Fruit fly (Drosophila melanogaster) whole organism, embryonic: ENCODE data around the gene CG31068.

Source experiments
- Bgb ChIP-seq: fragments of 200-800 bp; sonication (Bioruptor generic); IDR thresholded peaks from 2 replicates; pipeline ENCODE4 v1.3.6; 2022; ENCODE audit warnings: missing biosample characterization, missing genetic modification characterization; ENCODE audit not compliant: partially characterized antibody
- CG12299 ChIP-seq: fragments of 200-800 bp; sonication (Bioruptor generic); optimal IDR thresholded peaks from 2 replicates; lab custom pipeline; 2018; ENCODE audit warnings: missing biosample characterization, mild to moderate bottlenecking, missing genetic modification characterization
- CG1233 ChIP-seq: fragments of 200-800 bp; sonication (Bioruptor generic); optimal IDR thresholded peaks from 4 replicates; lab custom pipeline; 2018; ENCODE audit warnings: missing biosample characterization, mild to moderate bottlenecking, missing genetic modification characterization
- CG12391 ChIP-seq: fragments of 200-800 bp; sonication (Bioruptor generic); optimal IDR thresholded peaks from 3 replicates; lab custom pipeline; 2018; ENCODE audit warnings: missing biosample characterization, mild to moderate bottlenecking, missing genetic modification characterization, moderate library complexity
- CG12744 ChIP-seq: fragments of 200-800 bp; sonication (Bioruptor generic); optimal IDR thresholded peaks from 2 replicates; lab custom pipeline; 2016; ENCODE audit warnings: missing biosample characterization, missing genetic modification characterization
- CG32532 ChIP-seq: fragments of 200-800 bp; sonication (Bioruptor generic); IDR thresholded peaks from 2 replicates; pipeline ENCODE4 v1.3.6; 2022; ENCODE audit warnings: missing biosample characterization, missing genetic modification characterization
- CG32767 ChIP-seq: fragments of 200-800 bp; sonication (Bioruptor generic); IDR thresholded peaks from 2 replicates; pipeline ENCODE4 v1.3.6; 2022; ENCODE audit warnings: missing biosample characterization, missing genetic modification characterization
- CG3407 ChIP-seq: fragments of 200-800 bp; sonication (Bioruptor generic); optimal IDR thresholded peaks from 2 replicates; lab custom pipeline; 2018; ENCODE audit warnings: missing biosample characterization, mild to moderate bottlenecking, missing genetic modification characterization
- CG4707 ChIP-seq: fragments of 200-800 bp; sonication (Bioruptor generic); optimal IDR thresholded peaks from 2 replicates; lab custom pipeline; 2018; ENCODE audit warnings: missing biosample characterization, mild to moderate bottlenecking, missing genetic modification characterization, moderate library complexity
- CG4820 ChIP-seq: fragments of 200-800 bp; sonication (Bioruptor generic); optimal IDR thresholded peaks from 3 replicates; lab custom pipeline; 2016; ENCODE audit warnings: missing biosample characterization, missing genetic modification characterization
- CG5245 ChIP-seq: fragments of 200-800 bp; sonication (Bioruptor generic); optimal IDR thresholded peaks from 3 replicates; lab custom pipeline; 2016; ENCODE audit warnings: missing biosample characterization, missing genetic modification characterization
- CG8281 ChIP-seq: fragments of 200-800 bp; sonication (Bioruptor generic); optimal IDR thresholded peaks from 2 replicates; lab custom pipeline; 2018; ENCODE audit warnings: missing biosample characterization, mild to moderate bottlenecking, missing genetic modification characterization, moderate library complexity
- CG8359 ChIP-seq: fragments of 200-800 bp; sonication (Bioruptor generic); optimal IDR thresholded peaks from 2 replicates; lab custom pipeline; 2017; ENCODE audit warnings: missing biosample characterization, mild to moderate bottlenecking, missing genetic modification characterization, borderline replicate concordance
- CG9727 ChIP-seq: fragments of 200-800 bp; sonication (Bioruptor generic); optimal IDR thresholded peaks from 3 replicates; lab custom pipeline; 2017; ENCODE audit warnings: missing biosample characterization, mild to moderate bottlenecking, missing genetic modification characterization
- Camta ChIP-seq: fragments of 200-800 bp; sonication (Bioruptor generic); optimal IDR thresholded peaks from 2 replicates; lab custom pipeline; 2016; ENCODE audit warnings: missing biosample characterization, missing genetic modification characterization
- Doc3 ChIP-seq: fragments of 200-800 bp; sonication (Bioruptor generic); IDR thresholded peaks from 3 replicates; pipeline ENCODE4 v1.3.6; 2022; ENCODE audit warnings: missing biosample characterization, missing genetic modification characterization; ENCODE audit not compliant: partially characterized antibody
- Fer3 ChIP-seq: fragments of 200-800 bp; sonication (Bioruptor generic); optimal IDR thresholded peaks from 2 replicates; lab custom pipeline; 2018; ENCODE audit warnings: missing biosample characterization, mild to moderate bottlenecking, missing genetic modification characterization, moderate library complexity
- Gsc ChIP-seq: fragments of 200-800 bp; sonication (Bioruptor generic); IDR thresholded peaks from 2 replicates; pipeline ENCODE4 v1.3.6; 2022; ENCODE audit warnings: missing biosample characterization, missing genetic modification characterization
- HHEX ChIP-seq: fragments of 200-800 bp; sonication (Bioruptor generic); optimal IDR thresholded peaks from 3 replicates; lab custom pipeline; 2017; ENCODE audit warnings: missing biosample characterization, mild to moderate bottlenecking, missing genetic modification characterization, missing genetic modification reagents
- Hr51 ChIP-seq, 2 experiments: fragments of 200-800 bp; sonication (Bioruptor generic); optimal IDR thresholded peaks; 2 replicates in 1 of 2; 3 replicates in 1 of 2; lab custom pipeline; 2016 to 2018; ENCODE audit warnings: missing biosample characterization in 2 of 2, missing genetic modification characterization in 2 of 2, mild to moderate bottlenecking in 1 of 2, moderate library complexity in 1 of 2
- MBD-R2 ChIP-seq: fragments of 200-800 bp; sonication (Bioruptor generic); IDR thresholded peaks from 2 replicates; pipeline ENCODE4 v1.3.6; 2022; ENCODE audit warnings: missing biosample characterization, missing genetic modification characterization
- Meics ChIP-seq: fragments of 200-800 bp; sonication (Bioruptor generic); optimal IDR thresholded peaks from 2 replicates; lab custom pipeline; 2017; ENCODE audit warnings: missing biosample characterization, mild to moderate bottlenecking, missing genetic modification characterization
- NC2β ChIP-seq: fragments of 200-800 bp; sonication (Bioruptor generic); optimal IDR thresholded peaks from 2 replicates; lab custom pipeline; 2016; ENCODE audit warnings: missing biosample characterization, missing genetic modification characterization
- NK7.1 ChIP-seq: fragments of 200-800 bp; sonication (Bioruptor generic); optimal IDR thresholded peaks from 3 replicates; lab custom pipeline; 2016; ENCODE audit warnings: missing biosample characterization, missing genetic modification characterization
- Rx ChIP-seq: fragments of 200-800 bp; sonication (Bioruptor generic); IDR thresholded peaks from 2 replicates; pipeline ENCODE4 v1.3.6; 2022; ENCODE audit warnings: missing biosample characterization, missing genetic modification characterization
- Sox100B ChIP-seq: fragments of 200-800 bp; sonication (Bioruptor generic); optimal IDR thresholded peaks from 3 replicates; lab custom pipeline; 2018; ENCODE audit warnings: missing biosample characterization, mild to moderate bottlenecking, missing genetic modification characterization
- Spps ChIP-seq: fragments of 200-800 bp; sonication (Bioruptor generic); optimal IDR thresholded peaks from 2 replicates; lab custom pipeline; 2018; ENCODE audit warnings: missing biosample characterization, mild to moderate bottlenecking, missing genetic modification characterization
- Ssrp ChIP-seq: fragments of 200-800 bp; sonication (Bioruptor generic); optimal IDR thresholded peaks from 2 replicates; lab custom pipeline; 2018; ENCODE audit warnings: missing biosample characterization, mild to moderate bottlenecking, missing genetic modification characterization, moderate library complexity
- Usf ChIP-seq: fragments of 200-800 bp; sonication (Bioruptor generic); optimal IDR thresholded peaks from 2 replicates; lab custom pipeline; 2017; ENCODE audit warnings: missing genotype, missing biosample characterization, missing genetic modification characterization
- br ChIP-seq: fragments of >200 bp; optimal IDR thresholded peaks from 2 replicates; lab custom pipeline; 2017
- cwo ChIP-seq: fragments of 200-800 bp; sonication (Bioruptor generic); optimal IDR thresholded peaks from 3 replicates; lab custom pipeline; 2017; ENCODE audit warnings: missing biosample characterization, missing genetic modification characterization, mild to moderate bottlenecking, moderate library complexity, missing genetic modification reagents
- dpn ChIP-seq, 2 experiments: fragments of 200-800 bp; sonication (Bioruptor generic); optimal IDR thresholded peaks; 3 replicates each; lab custom pipeline; 2016; ENCODE audit warnings: missing biosample characterization in 2 of 2, missing genetic modification characterization in 2 of 2
- dysf ChIP-seq: fragments of 200-800 bp; sonication (Bioruptor generic); IDR thresholded peaks from 3 replicates; pipeline ENCODE4 v1.3.6; 2022; ENCODE audit warnings: missing biosample characterization, missing genetic modification characterization
- gcm2 ChIP-seq: fragments of 200-800 bp; sonication (Bioruptor generic); optimal IDR thresholded peaks from 2 replicates; lab custom pipeline; 2016; ENCODE audit warnings: missing biosample characterization, missing genetic modification characterization
- hth ChIP-seq: fragments of >200 bp; optimal IDR thresholded peaks from 2 replicates; lab custom pipeline; 2017; ENCODE audit warnings: inconsistent platforms
- klu ChIP-seq: fragments of 200-800 bp; sonication (Bioruptor generic); IDR thresholded peaks from 2 replicates; pipeline ENCODE4 v1.3.6; 2022; ENCODE audit warnings: missing biosample characterization, missing genetic modification characterization
- lola ChIP-seq, 3 experiments: fragments of >200 bp in 2 of 3; fragments of 200-800 bp in 1 of 3; sonication (Bioruptor generic) in 1 of 3; optimal IDR thresholded peaks; 2 replicates each; lab custom pipeline; 2017 to 2019; ENCODE audit warnings: missing biosample characterization in 3 of 3, missing genetic modification characterization in 3 of 3, mild to moderate bottlenecking in 1 of 3, moderate library complexity in 1 of 3
- mirr ChIP-seq: fragments of 200-800 bp; sonication (Bioruptor generic); optimal IDR thresholded peaks from 3 replicates; lab custom pipeline; 2018; ENCODE audit warnings: missing biosample characterization, mild to moderate bottlenecking, missing genetic modification characterization
- nerfin-2 ChIP-seq: fragments of 200-800 bp; sonication (Bioruptor generic); IDR thresholded peaks from 2 replicates; pipeline ENCODE4 v1.3.6; 2022; ENCODE audit warnings: missing biosample characterization, missing genetic modification characterization; ENCODE audit not compliant: partially characterized antibody
- nom ChIP-seq: fragments of 200-800 bp; sonication (Bioruptor generic); optimal IDR thresholded peaks from 2 replicates; lab custom pipeline; 2017; ENCODE audit warnings: missing biosample characterization, missing genetic modification characterization, mild to moderate bottlenecking, moderate library complexity, missing genetic modification reagents
- odd ChIP-seq: fragments of 200-800 bp; sonication (Bioruptor generic); optimal IDR thresholded peaks from 2 replicates; lab custom pipeline; 2017; ENCODE audit warnings: missing biosample characterization, mild to moderate bottlenecking, missing genetic modification characterization
- pan ChIP-seq, 4 experiments: fragments of >200 bp in 3 of 4; fragments of 200-800 bp in 1 of 4; sonication (Bioruptor generic) in 1 of 4; optimal IDR thresholded peaks in 3 of 4; IDR thresholded peaks in 1 of 4; 2 replicates each; pipeline versions ENCODE4 v1.3.6 to Lab custom; 2017 to 2022; ENCODE audit warnings: missing biosample characterization in 2 of 4, missing genetic modification characterization in 2 of 4, mixed read lengths in 1 of 4
- pnt ChIP-seq: fragments of 200-800 bp; sonication (Bioruptor generic); optimal IDR thresholded peaks from 3 replicates; lab custom pipeline; 2016; ENCODE audit warnings: missing biosample characterization, missing genetic modification characterization
- row ChIP-seq: fragments of 200-800 bp; sonication (Bioruptor generic); IDR thresholded peaks from 3 replicates; pipeline ENCODE4 v1.3.6; 2022; ENCODE audit warnings: missing biosample characterization, missing genetic modification characterization
- schlank ChIP-seq: fragments of 200-800 bp; sonication (Bioruptor generic); optimal IDR thresholded peaks from 2 replicates; lab custom pipeline; 2018; ENCODE audit warnings: missing biosample characterization, mild to moderate bottlenecking, missing genetic modification characterization
- sob ChIP-seq: fragments of 200-800 bp; sonication (Bioruptor generic); IDR thresholded peaks from 2 replicates; pipeline ENCODE4 v1.3.6; 2022; ENCODE audit warnings: missing biosample characterization, missing genetic modification characterization
- tgo ChIP-seq: fragments of 200-800 bp; sonication (Bioruptor generic); IDR thresholded peaks from 3 replicates; pipeline ENCODE4 v1.3.6; 2022; ENCODE audit warnings: missing biosample characterization, missing genetic modification characterization
- z ChIP-seq: fragments of 200-800 bp; sonication (Bioruptor generic); IDR thresholded peaks from 3 replicates; pipeline ENCODE4 v1.3.6; 2022; ENCODE audit warnings: missing biosample characterization, missing genetic modification characterization
- zen ChIP-seq: fragments of 200-800 bp; sonication (Bioruptor generic); optimal IDR thresholded peaks from 3 replicates; lab custom pipeline; 2018; ENCODE audit warnings: missing biosample characterization, mild to moderate bottlenecking, missing genetic modification characterization, moderate library complexity

CG31068 gene

dm6 chr3R:27208724-27209343, 24.7 kb upstream of the CG31068 start (continued):
- no peak for TF ChIP-seq Bgb (GFP tag; lab: Robert Waterston, UW)
- TF ChIP-seq dysf = peak; percentile 6; the same call in 1 of the 3 replicates
- TF ChIP-seq CG32767 = no peak
- TF ChIP-seq CG5245 (GFP tag; lab: Kevin White, UChicago) = no peak
- no peak for TF ChIP-seq pan (optimal IDR thresholded peaks at IDR 0.05; lab: Kevin White, UChicago)
- TF ChIP-seq pan (GFP tag; optimal IDR thresholded peaks at IDR 0.05 in 1 of 2, IDR thresholded peaks at IDR 0.05 in 1 of 2) = peak in 1 of 2 experiments; percentile 60
- TF ChIP-seq dpn (GFP tag; optimal IDR thresholded peaks at IDR 0.05; lab: Kevin White, UChicago) = peak in 1 of 2 experiments; percentile 9
- peak in 1 of 2 experiments; percentile 24 for TF ChIP-seq Hr51 (GFP tag; optimal IDR thresholded peaks at IDR 0.05; lab: Kevin White, UChicago)
- peak; percentile 5 for TF ChIP-seq Spps (tag; lab: Kevin White, UChicago)
- no peak for TF ChIP-seq CG12299 (tag; lab: Kevin White, UChicago)
- peak; percentile 22 for TF ChIP-seq CG8281 (tag; lab: Kevin White, UChicago)
- TF ChIP-seq Camta (GFP tag; lab: Kevin White, UChicago) = peak; percentile 35
- TF ChIP-seq CG32532 (GFP tag; lab: Robert Waterston, UW) = peak; percentile 38; the same call in 1 of the 2 replicates
- no peak for TF ChIP-seq nerfin-2
- no peak for TF ChIP-seq cwo (GFP tag; lab: Kevin White, UChicago)
- TF ChIP-seq Rx (GFP tag; lab: Robert Waterston, UW) = no peak
- TF ChIP-seq Ssrp (tag; lab: Kevin White, UChicago) = no peak
- peak; percentile 80 for TF ChIP-seq Sox100B
- peak; percentile 49; the same call in 1 of the 2 replicates for TF ChIP-seq sob (GFP tag; lab: Robert Waterston, UW)
- TF ChIP-seq Fer3 (tag; lab: Kevin White, UChicago) = peak; percentile 3
- TF ChIP-seq nom = no peak
- TF ChIP-seq CG8359 (GFP tag; lab: Kevin White, UChicago) = peak; percentile 42
- TF ChIP-seq row = no peak
- peak; percentile 43 for TF ChIP-seq zen
- no peak for TF ChIP-seq br
- TF ChIP-seq Usf (GFP tag; lab: Kevin White, UChicago) = peak; percentile 5
- peak; percentile 59 for TF ChIP-seq NC2β (GFP tag; lab: Kevin White, UChicago)
- peak; percentile 53 for TF ChIP-seq pnt (GFP tag; lab: Kevin White, UChicago)
- peak; percentile 46 for TF ChIP-seq HHEX (GFP tag; lab: Kevin White, UChicago)
- TF ChIP-seq Doc3 (GFP tag; lab: Robert Waterston, UW) = no peak
- no peak for TF ChIP-seq hth
- no peak for TF ChIP-seq mirr
- TF ChIP-seq CG4820 (GFP tag; lab: Kevin White, UChicago) = no peak
- TF ChIP-seq CG12744 = no peak
- no peak for TF ChIP-seq gcm2 (GFP tag; lab: Kevin White, UChicago)
- TF ChIP-seq z (GFP tag; lab: Robert Waterston, UW) = no peak
- TF ChIP-seq CG4707 (GFP tag; lab: Kevin White, UChicago) = peak; percentile 8
- peak; percentile 35 for TF ChIP-seq Meics (GFP tag; lab: Kevin White, UChicago)
- peak; percentile 69 for TF ChIP-seq CG9727
- peak; percentile 72 for TF ChIP-seq CG3407 (GFP tag; lab: Kevin White, UChicago)
- TF ChIP-seq schlank = peak; percentile 33
- TF ChIP-seq lola (GFP tag; optimal IDR thresholded peaks at IDR 0.05; lab: Kevin White, UChicago) = peak in 1 of 3 experiments; percentile 19
- peak; percentile 57 for TF ChIP-seq odd (GFP tag; lab: Kevin White, UChicago)
- TF ChIP-seq tgo = no peak; the same call in 2 of the 3 replicates
- no peak for TF ChIP-seq MBD-R2
- TF ChIP-seq CG12391 (tag; lab: Kevin White, UChicago) = peak; percentile 6
- 0 out of 2 replicates have a peak, but pooled peaks have one; percentile 42 for TF ChIP-seq klu
- TF ChIP-seq Gsc (GFP tag; lab: Robert Waterston, UW) = no peak
- TF ChIP-seq CG1233 (GFP tag; lab: Kevin White, UChicago) = peak; percentile 60
- TF ChIP-seq NK7.1 (GFP tag; lab: Kevin White, UChicago) = peak; percentile 27
